Worm (Caenorhabditis elegans) whole organism, L3 larva: Measurements from ENCODE around the gene ZK546.19.
A peak's percentile ranks its signal among the peaks of the same experiment; 100 is the strongest.

ENCODE experiments used
- R02D3.7 ChIP-seq: fragments of 150-350 bp; optimal IDR thresholded peaks from 2 replicates; lab custom pipeline; 2014; ENCODE audit warnings: missing biosample characterization, missing genetic modification characterization
- ZK546.5 ChIP-seq: sonication (generic microtip); optimal IDR thresholded peaks from 2 replicates; lab custom pipeline; 2017; ENCODE audit warnings: missing biosample characterization, missing genetic modification characterization
- aly-2 ChIP-seq: fragments of 150-350 bp; optimal IDR thresholded peaks from 2 replicates; lab custom pipeline; 2014; ENCODE audit warnings: missing biosample characterization, missing genetic modification characterization
- ama-1 ChIP-seq: fragments of 150-350 bp; optimal IDR thresholded peaks from 2 replicates; lab custom pipeline; 2018
- ceh-16 ChIP-seq: sonication (generic microtip); optimal IDR thresholded peaks from 2 replicates; lab custom pipeline; 2017; ENCODE audit warnings: missing biosample characterization, missing genetic modification characterization
- ceh-28 ChIP-seq: fragments of 150-350 bp; optimal IDR thresholded peaks from 2 replicates; lab custom pipeline; 2014; ENCODE audit warnings: missing biosample characterization, missing genetic modification reagents, missing genetic modification characterization
- ceh-82 ChIP-seq: fragments of 150-350 bp; optimal IDR thresholded peaks from 2 replicates; lab custom pipeline; 2014; ENCODE audit warnings: missing biosample characterization, missing genetic modification characterization
- ceh-9 ChIP-seq: sonication (generic microtip); optimal IDR thresholded peaks from 2 replicates; lab custom pipeline; 2018; ENCODE audit warnings: missing biosample characterization, missing genetic modification characterization
- daf-12 ChIP-seq: fragments of 150-350 bp; optimal IDR thresholded peaks from 2 replicates; lab custom pipeline; 2014; ENCODE audit warnings: missing biosample characterization, missing genetic modification reagents, missing genetic modification characterization
- egl-27 ChIP-seq: sonication (generic microtip); optimal IDR thresholded peaks from 4 replicates; lab custom pipeline; 2017; ENCODE audit warnings: missing biosample characterization, missing genetic modification reagents, missing genetic modification characterization
- egl-5 ChIP-seq: fragments of 150-350 bp; optimal IDR thresholded peaks from 2 replicates; lab custom pipeline; 2017; ENCODE audit warnings: missing biosample characterization, missing genetic modification reagents, missing genetic modification characterization, inconsistent platforms
- elt-1 ChIP-seq: fragments of 150-350 bp; optimal IDR thresholded peaks from 2 replicates; lab custom pipeline; 2014; ENCODE audit warnings: missing biosample characterization, missing genetic modification characterization
- elt-2 ChIP-seq: sonication (generic microtip); optimal IDR thresholded peaks from 2 replicates; lab custom pipeline; 2016; ENCODE audit warnings: missing genetic modification reagents, mild to moderate bottlenecking, missing genetic modification characterization, missing compliant biosample characterization
- elt-3 ChIP-seq, 3 experiments: fragments of 150-350 bp in 1 of 3; sonication (generic microtip) in 2 of 3; optimal IDR thresholded peaks; 2 replicates in 2 of 3; 4 replicates in 1 of 3; lab custom pipeline; 2014 to 2017; ENCODE audit warnings: missing biosample characterization in 3 of 3, missing genetic modification characterization in 3 of 3
- eor-1 ChIP-seq, 2 experiments: fragments of 150-350 bp; optimal IDR thresholded peaks; 2 replicates each; lab custom pipeline; 2014 to 2018; ENCODE audit warnings: missing biosample characterization in 2 of 2, missing genetic modification characterization in 2 of 2
- fkh-10 ChIP-seq: sonication (generic microtip); optimal IDR thresholded peaks from 2 replicates; lab custom pipeline; 2017; ENCODE audit warnings: missing biosample characterization, missing genetic modification reagents, missing genetic modification characterization
- fkh-2 ChIP-seq: fragments of 150-350 bp; optimal IDR thresholded peaks from 2 replicates; lab custom pipeline; 2014; ENCODE audit warnings: missing biosample characterization, missing genetic modification reagents, missing genetic modification characterization
- fos-1 ChIP-seq: fragments of 150-350 bp; optimal IDR thresholded peaks from 2 replicates; lab custom pipeline; 2014; ENCODE audit warnings: missing biosample characterization, missing genetic modification characterization
- hmg-11 ChIP-seq: sonication (generic microtip); optimal IDR thresholded peaks from 2 replicates; lab custom pipeline; 2016; ENCODE audit warnings: missing genetic modification characterization, missing compliant biosample characterization
- jun-1 ChIP-seq: fragments of 150-350 bp; optimal IDR thresholded peaks from 2 replicates; lab custom pipeline; 2014; ENCODE audit warnings: missing biosample characterization, missing genetic modification reagents, missing genetic modification characterization
- lin-15B ChIP-seq: fragments of 150-350 bp; optimal IDR thresholded peaks from 2 replicates; lab custom pipeline; 2014; ENCODE audit warnings: missing biosample characterization, missing genetic modification characterization
- lin-39 ChIP-seq: fragments of 150-350 bp; optimal IDR thresholded peaks from 2 replicates; lab custom pipeline; 2018; ENCODE audit warnings: missing biosample characterization, missing genetic modification reagents, missing genetic modification characterization
- lsy-12 ChIP-seq: sonication (generic microtip); optimal IDR thresholded peaks from 2 replicates; lab custom pipeline; 2016; ENCODE audit warnings: mild to moderate bottlenecking, missing genetic modification characterization, missing compliant biosample characterization
- mdl-1 ChIP-seq: fragments of 150-350 bp; optimal IDR thresholded peaks from 2 replicates; lab custom pipeline; 2014; ENCODE audit warnings: missing biosample characterization, missing genetic modification characterization
- mml-1 ChIP-seq: fragments of 150-350 bp; sonication (generic microtip); optimal IDR thresholded peaks from 3 replicates; lab custom pipeline; 2014; ENCODE audit warnings: missing biosample characterization, missing genetic modification characterization
- nfya-1 ChIP-seq: sonication (generic microtip); optimal IDR thresholded peaks from 2 replicates; lab custom pipeline; 2017; ENCODE audit warnings: missing genetic modification characterization, mild to moderate bottlenecking, missing compliant biosample characterization, antibody characterized with exemption, moderate library complexity; ENCODE audit not compliant: insufficient read depth
- nhr-11 ChIP-seq: fragments of 150-350 bp; optimal IDR thresholded peaks from 2 replicates; lab custom pipeline; 2014; ENCODE audit warnings: missing biosample characterization, missing genetic modification characterization
- nhr-12 ChIP-seq: fragments of 150-350 bp; optimal IDR thresholded peaks from 2 replicates; lab custom pipeline; 2014; ENCODE audit warnings: missing biosample characterization, missing genetic modification characterization
- nhr-23 ChIP-seq: fragments of 150-350 bp; optimal IDR thresholded peaks from 2 replicates; lab custom pipeline; 2014; ENCODE audit warnings: missing biosample characterization, missing genetic modification reagents, missing genetic modification characterization
- nhr-237 ChIP-seq: fragments of 150-350 bp; optimal IDR thresholded peaks from 2 replicates; lab custom pipeline; 2014; ENCODE audit warnings: missing biosample characterization, missing genetic modification characterization
- nhr-25 ChIP-seq: sonication (generic microtip); optimal IDR thresholded peaks from 2 replicates; lab custom pipeline; 2017; ENCODE audit warnings: missing biosample characterization, missing genetic modification characterization
- nhr-28 ChIP-seq: fragments of 150-350 bp; optimal IDR thresholded peaks from 2 replicates; lab custom pipeline; 2014; ENCODE audit warnings: missing biosample characterization, missing genetic modification characterization
- nhr-43 ChIP-seq: sonication (generic microtip); optimal IDR thresholded peaks from 2 replicates; lab custom pipeline; 2016; ENCODE audit warnings: mild to moderate bottlenecking, missing genetic modification characterization, missing compliant biosample characterization; ENCODE audit not compliant: poor library complexity, severe bottlenecking
- nhr-67 ChIP-seq: fragments of 150-350 bp; optimal IDR thresholded peaks from 2 replicates; lab custom pipeline; 2014; ENCODE audit warnings: missing biosample characterization, missing genetic modification characterization
- nhr-76 ChIP-seq: fragments of 150-350 bp; sonication (generic microtip); optimal IDR thresholded peaks from 5 replicates; lab custom pipeline; 2014; ENCODE audit warnings: missing biosample characterization, missing genetic modification characterization
- nhr-77 ChIP-seq: fragments of 150-350 bp; optimal IDR thresholded peaks from 2 replicates; lab custom pipeline; 2014; ENCODE audit warnings: missing biosample characterization, missing genetic modification characterization
- pha-4 ChIP-seq: fragments of 150-350 bp; optimal IDR thresholded peaks from 2 replicates; lab custom pipeline; 2014; ENCODE audit warnings: missing biosample characterization, missing genetic modification reagents, missing genetic modification characterization
- pqm-1 ChIP-seq: fragments of 150-350 bp; optimal IDR thresholded peaks from 2 replicates; lab custom pipeline; 2017; ENCODE audit warnings: missing biosample characterization, missing genetic modification characterization, inconsistent platforms
- sea-2 ChIP-seq: fragments of 150-350 bp; sonication (generic microtip); optimal IDR thresholded peaks from 4 replicates; lab custom pipeline; 2014; ENCODE audit warnings: missing biosample characterization, missing genetic modification reagents, missing genetic modification characterization
- skn-1 ChIP-seq: fragments of 150-350 bp; optimal IDR thresholded peaks from 2 replicates; lab custom pipeline; 2014; ENCODE audit warnings: missing biosample characterization, missing genetic modification characterization
- snpc-4 ChIP-seq: fragments of 150-350 bp; optimal IDR thresholded peaks from 2 replicates; lab custom pipeline; 2014; ENCODE audit warnings: missing biosample characterization, missing genetic modification characterization
- tbx-2 ChIP-seq: sonication (generic microtip); optimal IDR thresholded peaks from 2 replicates; lab custom pipeline; 2016; ENCODE audit warnings: mild to moderate bottlenecking, missing genetic modification characterization, missing compliant biosample characterization
- unc-39 ChIP-seq: sonication (generic microtip); optimal IDR thresholded peaks from 4 replicates; lab custom pipeline; 2017; ENCODE audit warnings: missing biosample characterization, missing genetic modification characterization
- unc-62 ChIP-seq: fragments of 150-350 bp; sonication (generic microtip); optimal IDR thresholded peaks from 4 replicates; lab custom pipeline; 2014; ENCODE audit warnings: missing biosample characterization, missing genetic modification reagents, missing genetic modification characterization
- zag-1 ChIP-seq: fragments of 150-350 bp; optimal IDR thresholded peaks from 2 replicates; lab custom pipeline; 2014; ENCODE audit warnings: missing biosample characterization, missing genetic modification characterization
- ztf-11 ChIP-seq: fragments of 150-350 bp; optimal IDR thresholded peaks from 2 replicates; lab custom pipeline; 2014; ENCODE audit warnings: missing biosample characterization, missing genetic modification characterization
- ztf-4 ChIP-seq: fragments of 150-350 bp; optimal IDR thresholded peaks from 2 replicates; lab custom pipeline; 2014; ENCODE audit warnings: missing biosample characterization, missing genetic modification characterization

ZK546.19 gene

DNA sequence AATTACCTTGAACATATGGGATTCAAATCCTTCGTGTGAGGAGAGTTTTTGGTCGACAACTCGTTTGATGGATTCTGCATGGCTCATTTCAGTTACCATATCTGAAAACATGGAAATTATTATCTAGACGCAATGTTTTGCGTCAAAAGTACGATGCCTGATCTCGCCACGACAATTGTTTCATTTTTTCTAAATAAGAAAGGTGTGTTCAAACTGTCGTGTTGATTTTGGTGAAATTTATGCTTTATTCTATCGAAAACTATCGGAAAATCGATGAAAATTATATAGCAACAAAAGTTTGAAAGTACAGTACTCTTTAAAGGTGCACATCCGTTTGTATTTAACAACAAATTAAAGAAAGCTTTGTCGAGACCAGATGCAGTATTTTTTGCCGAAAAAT, 476 bp upstream of the ZK546.19 start, which contains the start of gene cblc-1:
Gene cblc-1, minus strand, starts transcription at position 101 of the 400 bp plus-strand sequence.
- TF ChIP-seq egl-5 (no peak), ceh-9 (tag; lab: Kevin White, UChicago) (no peak), pha-4 (tag; lab: Kevin White, UChicago) (no peak), snpc-4 (tag; lab: Kevin White, UChicago) (no peak), elt-2 (tag; lab: Kevin White, UChicago) (no peak), nhr-11 (tag; lab: Kevin White, UChicago) (no peak), unc-62 (GFP tag; lab: Kevin White, UChicago) (no peak), lin-39 (tag; lab: Kevin White, UChicago) (no peak), ztf-4 (tag; lab: Kevin White, UChicago) (no peak), daf-12 (no peak), skn-1 (tag; lab: Kevin White, UChicago) (no peak), jun-1 (tag; lab: Kevin White, UChicago) (no peak), mml-1 (tag; lab: Kevin White, UChicago) (no peak), nhr-77 (tag; lab: Kevin White, UChicago) (no peak), fos-1 (tag; lab: Kevin White, UChicago) (no peak), eor-1 (tag; optimal IDR thresholded peaks at IDR 0.05; lab: Kevin White, UChicago) (no peak)

DNA sequence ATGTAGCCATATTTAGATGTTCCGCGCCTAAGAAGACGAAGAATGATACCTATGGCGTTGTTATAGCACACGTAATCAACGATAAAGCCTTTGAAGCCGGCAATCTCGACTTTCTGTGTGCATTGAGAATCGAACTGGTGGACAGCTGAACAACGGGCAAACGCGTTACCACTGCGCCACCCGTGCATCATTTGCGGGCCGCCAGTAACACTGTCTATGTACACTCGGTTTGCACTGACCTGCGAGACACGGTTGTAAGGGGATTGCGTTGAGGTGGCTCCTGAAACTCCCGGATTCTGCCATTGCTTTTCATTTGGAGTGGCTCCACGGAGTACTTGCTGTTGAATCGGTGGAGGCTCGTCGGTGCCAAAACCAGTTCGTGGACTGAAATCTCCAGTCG, 871 bp downstream of the ZK546.19 start:
- TF ChIP-seq ceh-16 (tag; lab: Kevin White, UChicago) = no peak
- TF ChIP-seq nhr-77 (tag; lab: Kevin White, UChicago) = no peak
- no peak for TF ChIP-seq eor-1 (tag; optimal IDR thresholded peaks at IDR 0.05; lab: Kevin White, UChicago)
- no peak for TF ChIP-seq nhr-237
- peak; percentile 52 for TF ChIP-seq nfya-1
- no peak for TF ChIP-seq mml-1 (tag; lab: Kevin White, UChicago)
- TF ChIP-seq lin-39 (tag; lab: Kevin White, UChicago) = no peak
- TF ChIP-seq pqm-1 (tag; lab: Kevin White, UChicago) = no peak
- TF ChIP-seq nhr-11 (tag; lab: Kevin White, UChicago) = no peak
- TF ChIP-seq nhr-67 (tag; lab: Kevin White, UChicago) = no peak
- peak; percentile 20 for TF ChIP-seq jun-1 (tag; lab: Kevin White, UChicago)
- peak; percentile 48 for TF ChIP-seq pha-4 (tag; lab: Kevin White, UChicago)
- TF ChIP-seq lsy-12 (tag; lab: Kevin White, UChicago) = peak; percentile 63
- no peak for TF ChIP-seq mdl-1
- no peak for TF ChIP-seq ceh-9 (tag; lab: Kevin White, UChicago)
- peak; percentile 20 for TF ChIP-seq aly-2 (tag; lab: Kevin White, UChicago)
- no peak for TF ChIP-seq sea-2 (GFP tag; lab: Kevin White, UChicago)
- no peak for TF ChIP-seq daf-12
- no peak for TF ChIP-seq elt-3 (tag; optimal IDR thresholded peaks at IDR 0.05; lab: Kevin White, UChicago)
- TF ChIP-seq fkh-2 (tag; lab: Kevin White, UChicago) = no peak
- peak; percentile 54 for TF ChIP-seq nhr-43 (tag; lab: Kevin White, UChicago)
- TF ChIP-seq R02D3.7 (tag; lab: Kevin White, UChicago) = no peak
- no peak for TF ChIP-seq nhr-76 (tag; lab: Kevin White, UChicago)
- TF ChIP-seq ZK546.5 = no peak
- TF ChIP-seq ztf-11 = no peak
- TF ChIP-seq nhr-28 (tag; lab: Kevin White, UChicago) = no peak
- TF ChIP-seq elt-2 (tag; lab: Kevin White, UChicago) = no peak
- TF ChIP-seq unc-39 (tag; lab: Kevin White, UChicago) = no peak
- TF ChIP-seq skn-1 (tag; lab: Kevin White, UChicago) = no peak
- no peak for TF ChIP-seq zag-1 (tag; lab: Kevin White, UChicago)
- no peak for TF ChIP-seq lin-15B (tag; lab: Kevin White, UChicago)
- TF ChIP-seq snpc-4 (tag; lab: Kevin White, UChicago) = no peak
- TF ChIP-seq unc-62 (GFP tag; lab: Kevin White, UChicago) = no peak
- TF ChIP-seq hmg-11 (tag; lab: Kevin White, UChicago) = no peak
- peak; percentile 94 for TF ChIP-seq ama-1 (lab: Kevin White, UChicago)
- TF ChIP-seq ztf-4 (tag; lab: Kevin White, UChicago) = no peak
- TF ChIP-seq egl-5 = no peak
- TF ChIP-seq elt-1 (tag; lab: Kevin White, UChicago) = no peak
- TF ChIP-seq fkh-10 (GFP tag; lab: Kevin White, UChicago) = no peak
- TF ChIP-seq egl-27 (tag; lab: Kevin White, UChicago) = no peak
- no peak for TF ChIP-seq fos-1 (tag; lab: Kevin White, UChicago)
- TF ChIP-seq nhr-12 = no peak
- no peak for TF ChIP-seq ceh-28 (tag; lab: Kevin White, UChicago)
- no peak for TF ChIP-seq nhr-23 (tag; lab: Kevin White, UChicago)
- TF ChIP-seq nhr-25 = peak; percentile 47
- no peak for TF ChIP-seq ceh-82 (tag; lab: Kevin White, UChicago)
- TF ChIP-seq tbx-2 (tag; lab: Kevin White, UChicago) = peak; percentile 10
